Fruit fly (Drosophila melanogaster): ENCODE measurements around the gene Gr64b.

dm6 chr3L:4014349-4014748 lies 14.1 kb upstream of the Gr64b start:
- TF ChIP-seq Mnt (GFP tag; optimal IDR thresholded peaks at IDR 0.05) (no peak), cnc (optimal IDR thresholded peaks at IDR 0.05) (no peak), CG7101 (tag; optimal IDR thresholded peaks at IDR 0.05) (no peak), bab1 (GFP tag; optimal IDR thresholded peaks at IDR 0.05) (no peak), CG12768 (GFP tag; optimal IDR thresholded peaks at IDR 0.05) (no peak), tj (GFP tag; optimal IDR thresholded peaks at IDR 0.05) (no peak)

Data from whole organism, adult.